Worm (Caenorhabditis elegans): ENCODE results near the gene F08F3.10.

DNA sequence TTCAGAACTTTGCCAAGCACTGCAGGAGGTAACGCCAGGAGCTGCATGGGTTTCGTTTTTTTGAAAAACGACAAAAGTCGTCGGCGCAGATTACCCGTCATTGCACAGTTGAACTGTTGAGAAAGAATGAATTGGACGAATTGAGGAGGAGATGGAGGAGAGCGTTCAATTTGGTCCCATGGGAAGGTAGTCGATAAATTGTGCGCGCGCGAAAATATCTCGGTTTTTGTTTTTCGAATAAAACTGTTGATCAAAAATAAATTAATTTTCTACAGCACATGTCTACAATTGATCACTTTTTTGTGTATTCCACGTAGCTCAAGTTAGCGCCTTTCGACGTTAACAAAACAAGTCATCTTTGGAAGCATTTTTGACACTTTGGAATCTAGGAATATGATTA lies 6.8 kb downstream of the F08F3.10 start, which contains the start of gene F08F3.6:
- TF ChIP-seq nhr-237 (tag; optimal IDR thresholded peaks at IDR 0.05) (no peak), nhr-76 (tag; optimal IDR thresholded peaks at IDR 0.05) (no peak), snpc-4 (tag; optimal IDR thresholded peaks at IDR 0.05) (no peak), unc-62 (GFP tag; optimal IDR thresholded peaks at IDR 0.05) (no peak), ceh-82 (tag; optimal IDR thresholded peaks at IDR 0.05) (no peak), nhr-11 (tag; optimal IDR thresholded peaks at IDR 0.05) (no peak), pha-4 (tag; optimal IDR thresholded peaks at IDR 0.05) (no peak), unc-39 (tag; optimal IDR thresholded peaks at IDR 0.05) (no peak), ama-1 (optimal IDR thresholded peaks at IDR 0.05) (no peak), pqm-1 (tag; optimal IDR thresholded peaks at IDR 0.05) (no peak)
